Fruit fly (Drosophila melanogaster): ENCODE results near the gene Deaf1.
A peak's percentile ranks its signal among the peaks of the same experiment; 100 is the strongest.

Gene Deaf1

dm6 chr3L:19836375-19836937, 18.5 kb downstream of the Deaf1 start, which contains the start of gene kto:
Gene kto (plus strand): TSS chr3L:19836614.
- TF ChIP-seq CG7368 (GFP tag; optimal IDR thresholded peaks at IDR 0.05) (no peak), CG6854 (GFP tag; optimal IDR thresholded peaks at IDR 0.05) (no peak), CG8319 (GFP tag; optimal IDR thresholded peaks at IDR 0.05) (no peak), net (GFP tag; optimal IDR thresholded peaks at IDR 0.05) (no peak), Eip93F (GFP tag; optimal IDR thresholded peaks at IDR 0.05) (no peak), CG8632 (GFP tag; optimal IDR thresholded peaks at IDR 0.05) (no peak), Gug (GFP tag; IDR thresholded peaks at IDR 0.05) (no peak), salr (GFP tag; optimal IDR thresholded peaks at IDR 0.05) (no peak), spab (GFP tag; optimal IDR thresholded peaks at IDR 0.05) (no peak), Sox102F (GFP tag; optimal IDR thresholded peaks at IDR 0.05) (no peak), Smox (GFP tag; optimal IDR thresholded peaks at IDR 0.05) (no peak), Eip78C (GFP tag) (no peak), cyc (GFP tag; optimal IDR thresholded peaks at IDR 0.05) (no peak), CG11294 (GFP tag; IDR thresholded peaks at IDR 0.05) (no peak), CG6276 (GFP tag; optimal IDR thresholded peaks at IDR 0.05) (no peak), svp (GFP tag) (no peak)

- no peak for TF ChIP-seq CG11762 (GFP tag; optimal IDR thresholded peaks at IDR 0.05; ENCODE audit: insufficient read depth)
- no peak for TF ChIP-seq CG16779 (tag; optimal IDR thresholded peaks at IDR 0.05)
- TF ChIP-seq CG32006 (GFP tag; optimal IDR thresholded peaks at IDR 0.05): no peak
- TF ChIP-seq dac (GFP tag; optimal IDR thresholded peaks at IDR 0.05): no peak
- no peak for TF ChIP-seq CG6808 (GFP tag; optimal IDR thresholded peaks at IDR 0.05)
- TF ChIP-seq CG6163 (GFP tag; IDR thresholded peaks at IDR 0.05): no peak
- TF ChIP-seq pdm3 (GFP tag; optimal IDR thresholded peaks at IDR 0.05): no peak
- TF ChIP-seq Gug (GFP tag; IDR thresholded peaks at IDR 0.05): no peak
- no peak for TF ChIP-seq CG6792 (GFP tag; optimal IDR thresholded peaks at IDR 0.05)
- no peak for TF ChIP-seq Hr39 (GFP tag; optimal IDR thresholded peaks at IDR 0.05)
- no peak for TF ChIP-seq Hr38 (GFP tag; optimal IDR thresholded peaks at IDR 0.05)
- no peak for TF ChIP-seq lz (GFP tag; optimal IDR thresholded peaks at IDR 0.05)
- no peak for TF ChIP-seq Hr4 (GFP tag; optimal IDR thresholded peaks at IDR 0.05)
- no peak for TF ChIP-seq Sox15 (GFP tag; optimal IDR thresholded peaks at IDR 0.05)
- no peak for TF ChIP-seq Blimp-1 (GFP tag; optimal IDR thresholded peaks at IDR 0.05)
- TF ChIP-seq Eip93F (GFP tag; optimal IDR thresholded peaks at IDR 0.05): no peak
- TF ChIP-seq CG34406 (GFP tag; optimal IDR thresholded peaks at IDR 0.05): no peak
- TF ChIP-seq CG15336 (GFP tag; IDR thresholded peaks at IDR 0.05): no peak
- TF ChIP-seq net (GFP tag; optimal IDR thresholded peaks at IDR 0.05): no peak
- TF ChIP-seq fd85E (GFP tag; optimal IDR thresholded peaks at IDR 0.05): no peak
Observed at dm6 chr3L:19844507-19844906, 26.5 kb downstream of the Deaf1 start.

dm6 chr3L:19845047-19845906, 27.3 kb downstream of the Deaf1 start, which contains the start of gene Papss:
Gene Papss (plus strand): TSS chr3L:19845293.
- TF ChIP-seq svp (GFP tag): no peak
- no peak for TF ChIP-seq dsx (GFP tag; optimal IDR thresholded peaks at IDR 0.05; ENCODE audit: poor library complexity, severe bottlenecking)
- TF ChIP-seq lz (GFP tag; optimal IDR thresholded peaks at IDR 0.05): peak; percentile 49
- TF ChIP-seq CG3919 (GFP tag; optimal IDR thresholded peaks at IDR 0.05): no peak
- no peak for TF ChIP-seq CG15336 (GFP tag; IDR thresholded peaks at IDR 0.05)
- no peak for TF ChIP-seq net (GFP tag; optimal IDR thresholded peaks at IDR 0.05)
- peak; percentile 66 for TF ChIP-seq esn (GFP tag; optimal IDR thresholded peaks at IDR 0.05)
- TF ChIP-seq Met (GFP tag; optimal IDR thresholded peaks at IDR 0.05): no peak
- no peak for TF ChIP-seq Hr39 (GFP tag; optimal IDR thresholded peaks at IDR 0.05)
- peak; percentile 3 for TF ChIP-seq CG31627 (GFP tag; optimal IDR thresholded peaks at IDR 0.05)
- TF ChIP-seq CG6163 (GFP tag; IDR thresholded peaks at IDR 0.05): peak; percentile 29; the same call in 1 of the 3 replicates
- TF ChIP-seq Lpt (GFP tag; optimal IDR thresholded peaks at IDR 0.05): no peak
- TF ChIP-seq CG34406 (GFP tag; optimal IDR thresholded peaks at IDR 0.05): no peak
- no peak for TF ChIP-seq CG9139 (GFP tag; optimal IDR thresholded peaks at IDR 0.05)

Data from whole organism, prepupa.